Worm (Caenorhabditis elegans) whole organism, L2 larva: ENCODE measurements around the gene mev-1.

Experiments used
- F13H6.1 ChIP-seq: sonication (generic microtip); optimal IDR thresholded peaks from 2 replicates; lab custom pipeline; 2016; ENCODE audit warnings: missing genetic modification characterization, missing compliant biosample characterization
- R02D3.7 ChIP-seq: fragments of 150-350 bp; optimal IDR thresholded peaks from 2 replicates; lab custom pipeline; 2014; ENCODE audit warnings: missing biosample characterization, missing genetic modification characterization
- Y55F3AM.14 ChIP-seq: fragments of 200-800 bp; sonication (Bioruptor generic); optimal IDR thresholded peaks from 2 replicates; lab custom pipeline; 2018; ENCODE audit warnings: mild to moderate bottlenecking, missing genetic modification characterization, missing compliant biosample characterization
- ZK546.5 ChIP-seq: sonication (generic microtip); optimal IDR thresholded peaks from 2 replicates; lab custom pipeline; 2017; ENCODE audit warnings: missing biosample characterization, missing genetic modification characterization
- alr-1 ChIP-seq: fragments of 150-350 bp; optimal IDR thresholded peaks from 2 replicates; lab custom pipeline; 2014; ENCODE audit warnings: missing biosample characterization, missing genetic modification characterization
- aly-2 ChIP-seq: fragments of 150-350 bp; optimal IDR thresholded peaks from 2 replicates; lab custom pipeline; 2014; ENCODE audit warnings: missing biosample characterization, missing genetic modification characterization
- ama-1 ChIP-seq: fragments of 150-350 bp; optimal IDR thresholded peaks from 2 replicates; lab custom pipeline; 2018; ENCODE audit warnings: inconsistent platforms
- blmp-1 ChIP-seq: sonication (generic microtip); optimal IDR thresholded peaks from 2 replicates; lab custom pipeline; 2017; ENCODE audit warnings: missing genetic modification characterization, mild to moderate bottlenecking, missing compliant biosample characterization, antibody characterized with exemption, moderate library complexity; ENCODE audit not compliant: insufficient read depth
- ceh-16 ChIP-seq: fragments of 150-350 bp; optimal IDR thresholded peaks from 2 replicates; lab custom pipeline; 2014; ENCODE audit warnings: missing biosample characterization, missing genetic modification characterization
- ceh-82 ChIP-seq: fragments of 150-350 bp; optimal IDR thresholded peaks from 2 replicates; lab custom pipeline; 2014; ENCODE audit warnings: missing biosample characterization, missing genetic modification characterization
- crh-2 ChIP-seq: sonication (generic microtip); optimal IDR thresholded peaks from 2 replicates; lab custom pipeline; 2017; ENCODE audit warnings: missing biosample characterization, missing genetic modification characterization
- dmd-4 ChIP-seq: sonication (generic microtip); optimal IDR thresholded peaks from 2 replicates; lab custom pipeline; 2017; ENCODE audit warnings: missing biosample characterization, missing genetic modification characterization
- egl-27 ChIP-seq: sonication (generic microtip); optimal IDR thresholded peaks from 3 replicates; lab custom pipeline; 2017; ENCODE audit warnings: missing biosample characterization, missing genetic modification reagents, missing genetic modification characterization
- fos-1 ChIP-seq: fragments of 150-350 bp; optimal IDR thresholded peaks from 2 replicates; lab custom pipeline; 2014; ENCODE audit warnings: missing biosample characterization, missing genetic modification characterization
- lin-11 ChIP-seq: fragments of 150-350 bp; sonication (generic microtip); optimal IDR thresholded peaks from 2 replicates; lab custom pipeline; 2014; ENCODE audit warnings: missing biosample characterization, missing genetic modification characterization, inconsistent platforms, mixed read lengths
- lin-13 ChIP-seq: fragments of 150-350 bp; optimal IDR thresholded peaks from 2 replicates; lab custom pipeline; 2014; ENCODE audit warnings: missing biosample characterization, missing genetic modification reagents, missing genetic modification characterization
- lin-39 ChIP-seq: fragments of 150-350 bp; optimal IDR thresholded peaks from 2 replicates; lab custom pipeline; 2014; ENCODE audit warnings: missing biosample characterization, missing genetic modification reagents, missing genetic modification characterization
- lsy-2 ChIP-seq, 2 experiments: fragments of 150-350 bp in 1 of 2; sonication (generic microtip) in 1 of 2; optimal IDR thresholded peaks; 2 replicates each; lab custom pipeline; 2014 to 2017; ENCODE audit warnings: missing biosample characterization in 2 of 2, missing genetic modification characterization in 2 of 2
- mab-5 ChIP-seq: fragments of 150-350 bp; optimal IDR thresholded peaks from 2 replicates; lab custom pipeline; 2014; ENCODE audit warnings: missing biosample characterization, missing genetic modification characterization
- mdl-1 ChIP-seq, 2 experiments: fragments of 150-350 bp in 1 of 2; sonication (generic microtip) in 1 of 2; optimal IDR thresholded peaks; 2 replicates each; lab custom pipeline; 2017; ENCODE audit warnings: missing biosample characterization in 2 of 2, missing genetic modification characterization in 2 of 2
- nhr-10 ChIP-seq: sonication (generic microtip); optimal IDR thresholded peaks from 2 replicates; lab custom pipeline; 2017; ENCODE audit warnings: missing biosample characterization, missing genetic modification characterization
- nhr-11 ChIP-seq: fragments of 150-350 bp; optimal IDR thresholded peaks from 2 replicates; lab custom pipeline; 2014; ENCODE audit warnings: missing biosample characterization, missing genetic modification characterization
- nhr-129 ChIP-seq: fragments of 150-350 bp; optimal IDR thresholded peaks from 2 replicates; lab custom pipeline; 2014; ENCODE audit warnings: missing biosample characterization, missing genetic modification characterization
- nhr-21 ChIP-seq: fragments of 150-350 bp; optimal IDR thresholded peaks from 2 replicates; lab custom pipeline; 2014; ENCODE audit warnings: missing biosample characterization, missing genetic modification characterization
- nhr-23 ChIP-seq: fragments of 150-350 bp; optimal IDR thresholded peaks from 2 replicates; lab custom pipeline; 2014; ENCODE audit warnings: missing biosample characterization, missing genetic modification reagents, missing genetic modification characterization
- nhr-237 ChIP-seq: fragments of 150-350 bp; optimal IDR thresholded peaks from 2 replicates; lab custom pipeline; 2014; ENCODE audit warnings: missing biosample characterization, missing genetic modification characterization
- nhr-25 ChIP-seq: fragments of 150-350 bp; sonication (generic microtip); optimal IDR thresholded peaks from 3 replicates; lab custom pipeline; 2014; ENCODE audit warnings: missing biosample characterization, missing genetic modification characterization
- nhr-6 ChIP-seq: fragments of 150-350 bp; optimal IDR thresholded peaks from 2 replicates; lab custom pipeline; 2014; ENCODE audit warnings: missing biosample characterization, missing genetic modification characterization
- peb-1 ChIP-seq: fragments of 150-350 bp; optimal IDR thresholded peaks from 2 replicates; lab custom pipeline; 2014; ENCODE audit warnings: missing biosample characterization, missing genetic modification characterization
- skn-1 ChIP-seq: sonication (generic microtip); optimal IDR thresholded peaks from 2 replicates; lab custom pipeline; 2017; ENCODE audit warnings: missing biosample characterization, missing genetic modification characterization
- snpc-4 ChIP-seq: fragments of 150-350 bp; optimal IDR thresholded peaks from 2 replicates; lab custom pipeline; 2014; ENCODE audit warnings: missing biosample characterization, missing genetic modification characterization
- unc-39 ChIP-seq: fragments of 150-350 bp; optimal IDR thresholded peaks from 2 replicates; lab custom pipeline; 2014; ENCODE audit warnings: missing biosample characterization, missing genetic modification characterization
- unc-55 ChIP-seq: fragments of 150-350 bp; sonication (generic microtip); optimal IDR thresholded peaks from 3 replicates; lab custom pipeline; 2014; ENCODE audit warnings: missing biosample characterization, missing genetic modification reagents, missing genetic modification characterization
- zag-1 ChIP-seq: fragments of 150-350 bp; optimal IDR thresholded peaks from 2 replicates; lab custom pipeline; 2014; ENCODE audit warnings: missing biosample characterization, missing genetic modification characterization
- ztf-1 ChIP-seq: fragments of 200-800 bp; sonication (Bioruptor generic); conservative IDR thresholded peaks from 2 replicates; pipeline ENCODE4 v1.3.6; 2022; ENCODE audit warnings: missing genetic modification characterization, missing compliant biosample characterization
- ztf-4 ChIP-seq: fragments of 150-350 bp; optimal IDR thresholded peaks from 2 replicates; lab custom pipeline; 2014; ENCODE audit warnings: missing biosample characterization, missing genetic modification characterization

Gene mev-1

ce11 chrIII:10293362-10293761 lies 40.7 kb upstream of the mev-1 start:
- TF ChIP-seq alr-1 (tag; lab: Kevin White, UChicago): no peak
- TF ChIP-seq ceh-82 (tag; lab: Kevin White, UChicago): no peak
- TF ChIP-seq crh-2 (tag; lab: Kevin White, UChicago): no peak
- TF ChIP-seq skn-1 (tag; lab: Kevin White, UChicago): no peak
- TF ChIP-seq lin-39: no peak
- no peak for TF ChIP-seq dmd-4 (tag; lab: Kevin White, UChicago)
- no peak for TF ChIP-seq nhr-6 (tag; lab: Kevin White, UChicago)
- TF ChIP-seq mab-5 (tag; lab: Kevin White, UChicago): no peak
- no peak for TF ChIP-seq F13H6.1 (tag; lab: Kevin White, UChicago)
- no peak for TF ChIP-seq peb-1 (tag; lab: Kevin White, UChicago)
- no peak for TF ChIP-seq zag-1 (tag; lab: Kevin White, UChicago)
- no peak for TF ChIP-seq mdl-1 (tag; optimal IDR thresholded peaks at IDR 0.05; lab: Kevin White, UChicago)
- no peak for TF ChIP-seq snpc-4 (tag; lab: Kevin White, UChicago)
- no peak for TF ChIP-seq R02D3.7
- TF ChIP-seq unc-55 (GFP tag; lab: Kevin White, UChicago): no peak
- TF ChIP-seq ztf-4 (tag; lab: Kevin White, UChicago): no peak
- no peak for TF ChIP-seq nhr-237 (tag; lab: Kevin White, UChicago)

ce11 chrIII:10293946-10294345 lies 40.1 kb upstream of the mev-1 start:
- TF ChIP-seq skn-1 (tag; lab: Kevin White, UChicago) (no peak), egl-27 (tag; lab: Kevin White, UChicago) (no peak), mab-5 (tag; lab: Kevin White, UChicago) (no peak), zag-1 (tag; lab: Kevin White, UChicago) (no peak)

ce11 chrIII:10294837-10295236 lies 39.2 kb upstream of the mev-1 start, which contains the start of gene vglu-2:
Gene vglu-2, plus strand, starts transcription at chrIII:10295137.
- TF ChIP-seq crh-2 (tag; lab: Kevin White, UChicago) (no peak), lin-11 (no peak), Y55F3AM.14 (GFP tag; lab: Kevin White, UChicago) (no peak)

- TF ChIP-seq mdl-1 (tag; optimal IDR thresholded peaks at IDR 0.05; lab: Kevin White, UChicago) (no peak), ceh-16 (tag; lab: Kevin White, UChicago) (no peak), snpc-4 (tag; lab: Kevin White, UChicago) (peak; percentile 80)
Measured at ce11 chrIII:10296904-10297303, 37.2 kb upstream of the mev-1 start.

ce11 chrIII:10300078-10300477 lies 34.0 kb upstream of the mev-1 start, which contains the start of gene vglu-3:
Gene vglu-3, plus strand, starts transcription at chrIII:10300378.
- TF ChIP-seq nhr-25 (tag; lab: Kevin White, UChicago) (no peak), blmp-1 (tag; lab: Kevin White, UChicago) (no peak), nhr-10 (tag; lab: Kevin White, UChicago) (no peak), skn-1 (tag; lab: Kevin White, UChicago) (no peak), ZK546.5 (no peak), unc-39 (tag; lab: Kevin White, UChicago) (no peak), nhr-11 (tag; lab: Kevin White, UChicago) (no peak), fos-1 (tag; lab: Kevin White, UChicago) (no peak), R02D3.7 (no peak), lsy-2 (tag; optimal IDR thresholded peaks at IDR 0.05; lab: Kevin White, UChicago) (no peak), ama-1 (lab: Kevin White, UChicago) (no peak), lin-11 (no peak), aly-2 (tag; lab: Kevin White, UChicago) (no peak), nhr-129 (tag; lab: Kevin White, UChicago) (no peak), nhr-23 (no peak), nhr-21 (tag; lab: Kevin White, UChicago) (no peak), lin-13 (GFP tag; lab: Kevin White, UChicago) (no peak), snpc-4 (tag; lab: Kevin White, UChicago) (no peak), ztf-1 (GFP tag; lab: Robert Waterston, UW) (no peak)
